Worm (Caenorhabditis elegans) whole organism, young adult: Measurements from ENCODE around the gene pdi-1.

Experiments
- B0035.1 ChIP-seq: sonication (generic microtip); optimal IDR thresholded peaks from 2 replicates; lab custom pipeline; 2016; ENCODE audit warnings: missing genetic modification characterization, mild to moderate bottlenecking, missing compliant biosample characterization, missing genotype, missing genetic modification reagents
- B0336.3 ChIP-seq: fragments of 200-800 bp; sonication (Bioruptor generic); IDR thresholded peaks from 2 replicates; pipeline ENCODE4 v1.3.6; 2022; ENCODE audit warnings: missing genetic modification characterization, missing compliant biosample characterization
- D2030.7 ChIP-seq: fragments of 200-800 bp; sonication (Bioruptor generic); IDR thresholded peaks from 2 replicates; pipeline ENCODE4 v1.3.6; 2022; ENCODE audit warnings: missing genetic modification reagents, missing genetic modification characterization, missing compliant biosample characterization
- F10E7.11 ChIP-seq: sonication (generic microtip); optimal IDR thresholded peaks from 2 replicates; lab custom pipeline; 2017; ENCODE audit warnings: mild to moderate bottlenecking, missing genetic modification characterization, moderate library complexity, missing compliant biosample characterization
- F22D6.2 ChIP-seq: sonication (generic microtip); optimal IDR thresholded peaks from 2 replicates; lab custom pipeline; 2016; ENCODE audit warnings: mild to moderate bottlenecking, missing genetic modification characterization, missing compliant biosample characterization
- F33H1.4 ChIP-seq: fragments of 200-800 bp; sonication (Bioruptor generic); IDR thresholded peaks from 2 replicates; pipeline ENCODE4 v1.3.6; 2022; ENCODE audit warnings: missing genetic modification reagents, missing genetic modification characterization, missing compliant biosample characterization
- F49E8.2 ChIP-seq: sonication (generic microtip); optimal IDR thresholded peaks from 3 replicates; lab custom pipeline; 2017; ENCODE audit warnings: missing genetic modification characterization, mild to moderate bottlenecking, missing compliant biosample characterization, antibody characterized with exemption, moderate library complexity; ENCODE audit not compliant: insufficient read depth
- F57C9.4 ChIP-seq: sonication (generic microtip); optimal IDR thresholded peaks from 2 replicates; lab custom pipeline; 2017; ENCODE audit warnings: mild to moderate bottlenecking, missing genetic modification characterization, missing compliant biosample characterization
- K12H6.12 ChIP-seq: fragments of 200-800 bp; sonication (Bioruptor generic); optimal IDR thresholded peaks from 2 replicates; lab custom pipeline; 2018; ENCODE audit warnings: mild to moderate bottlenecking, missing genetic modification characterization, missing compliant biosample characterization
- Y53F4B.3 ChIP-seq: fragments of 200-800 bp; sonication (Bioruptor generic); IDR thresholded peaks from 2 replicates; pipeline ENCODE4 v1.3.6; 2022; ENCODE audit warnings: missing genetic modification reagents, missing genetic modification characterization, missing compliant biosample characterization
- Y56A3A.18 ChIP-seq: fragments of 200-800 bp; sonication (Bioruptor generic); IDR thresholded peaks from 2 replicates; pipeline ENCODE4 v1.3.6; 2022; ENCODE audit warnings: missing genetic modification reagents, missing genetic modification characterization, missing compliant biosample characterization
- Y79H2A.3 ChIP-seq: fragments of 200-800 bp; sonication (Bioruptor generic); conservative IDR thresholded peaks from 2 replicates; pipeline ENCODE4 v1.3.6; 2022; ENCODE audit warnings: missing genetic modification reagents, missing genetic modification characterization, missing compliant biosample characterization
- aptf-3 ChIP-seq: fragments of 200-800 bp; sonication (Bioruptor generic); IDR thresholded peaks from 2 replicates; pipeline ENCODE4 v1.3.6; 2022; ENCODE audit warnings: missing genetic modification characterization, missing compliant biosample characterization
- ccch-3 ChIP-seq: fragments of 200-800 bp; sonication (Bioruptor generic); optimal IDR thresholded peaks from 2 replicates; lab custom pipeline; 2018; ENCODE audit warnings: mild to moderate bottlenecking, missing genetic modification characterization, missing compliant biosample characterization
- cebp-1 ChIP-seq, 2 experiments: fragments of 200-800 bp in 1 of 2; sonication (Bioruptor generic) in 1 of 2; sonication (generic microtip) in 1 of 2; IDR thresholded peaks in 1 of 2; optimal IDR thresholded peaks in 1 of 2; 2 replicates each; pipeline versions ENCODE4 v1.3.6 to Lab custom; 2017 to 2022; ENCODE audit warnings: missing compliant biosample characterization in 2 of 2, missing genetic modification characterization in 2 of 2, mild to moderate bottlenecking in 1 of 2, missing genetic modification reagents in 1 of 2, moderate library complexity in 1 of 2
- dpl-1 ChIP-seq: fragments of 150-350 bp; optimal IDR thresholded peaks from 2 replicates; lab custom pipeline; 2014; ENCODE audit warnings: missing biosample characterization, missing genetic modification reagents, missing genetic modification characterization
- efl-1 ChIP-seq: fragments of 150-350 bp; optimal IDR thresholded peaks from 2 replicates; lab custom pipeline; 2014; ENCODE audit warnings: missing biosample characterization, missing genetic modification reagents, missing genetic modification characterization
- ekl-4 ChIP-seq: fragments of 200-800 bp; sonication (Bioruptor generic); IDR thresholded peaks from 2 replicates; pipeline ENCODE4 v1.3.6; 2022; ENCODE audit warnings: missing genetic modification reagents, missing genetic modification characterization, missing compliant biosample characterization
- hmg-20 ChIP-seq: fragments of 200-800 bp; sonication (Bioruptor generic); IDR thresholded peaks from 2 replicates; pipeline ENCODE4 v1.3.6; 2022; ENCODE audit warnings: missing genetic modification reagents, missing genetic modification characterization, missing compliant biosample characterization
- lag-1 ChIP-seq: fragments of 200-800 bp; sonication (Bioruptor generic); IDR thresholded peaks from 2 replicates; pipeline ENCODE4 v1.3.6; 2022; ENCODE audit warnings: missing genetic modification reagents, missing genetic modification characterization, missing compliant biosample characterization
- let-526 ChIP-seq: fragments of 200-800 bp; sonication (Bioruptor generic); IDR thresholded peaks from 2 replicates; pipeline ENCODE4 v1.3.6; 2022; ENCODE audit warnings: missing genetic modification reagents, missing genetic modification characterization, missing compliant biosample characterization
- lin-26 ChIP-seq: fragments of 200-800 bp; sonication (Bioruptor generic); IDR thresholded peaks from 2 replicates; pipeline ENCODE4 v1.3.6; 2022; ENCODE audit warnings: missing genetic modification reagents, missing genetic modification characterization, missing compliant biosample characterization
- lin-54 ChIP-seq: fragments of 200-800 bp; sonication (Bioruptor generic); optimal IDR thresholded peaks from 2 replicates; lab custom pipeline; 2018; ENCODE audit warnings: mild to moderate bottlenecking, missing genetic modification characterization, missing compliant biosample characterization
- lir-1 ChIP-seq: fragments of 200-800 bp; sonication (Bioruptor generic); conservative IDR thresholded peaks from 2 replicates; pipeline ENCODE4 v1.3.6; 2022; ENCODE audit warnings: missing genetic modification reagents, missing genetic modification characterization, missing compliant biosample characterization
- lsl-1 ChIP-seq: fragments of 200-800 bp; sonication (Bioruptor generic); optimal IDR thresholded peaks from 2 replicates; lab custom pipeline; 2018; ENCODE audit warnings: mild to moderate bottlenecking, missing genetic modification characterization, moderate library complexity, missing compliant biosample characterization
- madf-6 ChIP-seq: fragments of 200-800 bp; sonication (Bioruptor generic); IDR thresholded peaks from 2 replicates; pipeline ENCODE4 v1.3.6; 2022; ENCODE audit warnings: missing genetic modification reagents, missing genetic modification characterization, missing compliant biosample characterization
- madf-8 ChIP-seq: fragments of 200-800 bp; sonication (Bioruptor generic); conservative IDR thresholded peaks from 2 replicates; pipeline ENCODE4 v1.3.6; 2022; ENCODE audit warnings: missing genetic modification reagents, missing genetic modification characterization, missing compliant biosample characterization
- nfya-2 ChIP-seq: fragments of 200-800 bp; sonication (Bioruptor generic); IDR thresholded peaks from 2 replicates; pipeline ENCODE4 v1.3.6; 2022; ENCODE audit warnings: missing genetic modification reagents, missing genetic modification characterization, missing compliant biosample characterization
- pha-4 ChIP-seq: fragments of 150-350 bp; sonication (generic microtip); optimal IDR thresholded peaks from 2 replicates; lab custom pipeline; 2014; ENCODE audit warnings: missing biosample characterization, missing genetic modification reagents, missing genetic modification characterization
- rcor-1 ChIP-seq: fragments of 200-800 bp; sonication (Bioruptor generic); IDR thresholded peaks from 2 replicates; pipeline ENCODE4 v1.3.6; 2022; ENCODE audit warnings: missing genetic modification reagents, missing genetic modification characterization, missing compliant biosample characterization
- rec-8 ChIP-seq, 2 experiments: sonication (generic microtip); optimal IDR thresholded peaks; 2 replicates each; lab custom pipeline; 2016; ENCODE audit warnings: mild to moderate bottlenecking in 2 of 2, missing genetic modification characterization in 2 of 2, missing genetic modification reagents in 2 of 2, missing genotype in 2 of 2, missing biosample characterization in 1 of 2, missing compliant biosample characterization in 1 of 2, moderate library complexity in 1 of 2
- rpc-1 ChIP-seq, 2 experiments: fragments of 150-350 bp in 1 of 2; sonication (generic microtip) in 1 of 2; optimal IDR thresholded peaks; 2 replicates each; lab custom pipeline; 2014 to 2018; ENCODE audit warnings: missing biosample characterization in 1 of 2, missing genetic modification characterization in 1 of 2, missing genetic modification reagents in 1 of 2, missing genotype in 1 of 2
- sea-2 ChIP-seq: fragments of 200-800 bp; sonication (Bioruptor generic); IDR thresholded peaks from 2 replicates; pipeline ENCODE4 v1.3.6; 2022; ENCODE audit warnings: missing genetic modification characterization, missing compliant biosample characterization
- snpc-1.1 ChIP-seq: sonication (generic microtip); optimal IDR thresholded peaks from 2 replicates; lab custom pipeline; 2017; ENCODE audit warnings: missing genetic modification characterization, mild to moderate bottlenecking, missing compliant biosample characterization, antibody characterized with exemption, moderate library complexity, missing genotype, missing genetic modification reagents; ENCODE audit not compliant: insufficient read depth
- snpc-3.4 ChIP-seq: sonication (generic microtip); optimal IDR thresholded peaks from 2 replicates; lab custom pipeline; 2017; ENCODE audit warnings: missing genetic modification characterization, mild to moderate bottlenecking, missing compliant biosample characterization, antibody characterized with exemption, moderate library complexity, missing genotype, missing genetic modification reagents
- sptf-2 ChIP-seq: fragments of 200-800 bp; sonication (Bioruptor generic); optimal IDR thresholded peaks from 2 replicates; lab custom pipeline; 2018; ENCODE audit warnings: mild to moderate bottlenecking, missing genetic modification characterization, missing compliant biosample characterization
- tbx-9 ChIP-seq: sonication (generic microtip); optimal IDR thresholded peaks from 2 replicates; lab custom pipeline; 2016; ENCODE audit warnings: borderline replicate concordance, missing genetic modification characterization, inconsistent platforms, missing compliant biosample characterization
- unc-130 ChIP-seq: sonication (generic microtip); optimal IDR thresholded peaks from 2 replicates; lab custom pipeline; 2016; ENCODE audit warnings: missing genetic modification reagents, missing genetic modification characterization, missing compliant biosample characterization
- xnd-1 ChIP-seq: sonication (generic microtip); optimal IDR thresholded peaks from 2 replicates; lab custom pipeline; 2016; ENCODE audit warnings: missing genotype, missing genetic modification reagents, missing genetic modification characterization, missing compliant biosample characterization
- zfh-2 ChIP-seq: fragments of 200-800 bp; sonication (Bioruptor generic); conservative IDR thresholded peaks from 2 replicates; pipeline ENCODE4 v1.3.6; 2022; ENCODE audit warnings: missing genetic modification reagents, missing genetic modification characterization, missing compliant biosample characterization
- zim-3 ChIP-seq: sonication (generic microtip); optimal IDR thresholded peaks from 2 replicates; lab custom pipeline; 2017; ENCODE audit warnings: mild to moderate bottlenecking, missing genetic modification characterization, moderate library complexity, missing compliant biosample characterization
- ztf-18 ChIP-seq: sonication (generic microtip); optimal IDR thresholded peaks from 2 replicates; lab custom pipeline; 2016; ENCODE audit warnings: missing genotype, mild to moderate bottlenecking, missing genetic modification characterization, missing compliant biosample characterization

The pdi-1 gene

ce11 chrIII:3726443-3726842 lies 25.2 kb upstream of the pdi-1 start, which contains the start of gene gldi-5:
TSS of gene gldi-5 (minus strand) at chrIII:3726500.
- TF ChIP-seq lag-1 (GFP tag; lab: Robert Waterston, UW) (no peak), hmg-20 (no peak), ztf-18 (no peak), rec-8 (tag; optimal IDR thresholded peaks at IDR 0.05; lab: Kevin White, UChicago) (no peak), lin-54 (GFP tag; lab: Kevin White, UChicago) (peak; percentile 69), nfya-2 (no peak), B0336.3 (GFP tag; lab: Robert Waterston, UW) (no peak), let-526 (GFP tag; lab: Robert Waterston, UW) (no peak), lsl-1 (peak; percentile 83), dpl-1 (GFP tag; lab: Kevin White, UChicago) (peak; percentile 33), cebp-1 (GFP tag; IDR thresholded peaks at IDR 0.05; lab: Robert Waterston, UW) (no peak), cebp-1 (tag; optimal IDR thresholded peaks at IDR 0.05; lab: Kevin White, UChicago) (no peak), F49E8.2 (tag; lab: Kevin White, UChicago) (no peak), ccch-3 (no peak), K12H6.12 (tag; lab: Kevin White, UChicago) (no peak), D2030.7 (GFP tag; lab: Robert Waterston, UW) (0 out of 2 replicates have a peak, but pooled peaks have one; percentile 26), Y79H2A.3 (GFP tag; lab: Robert Waterston, UW) (no peak), zfh-2 (GFP tag; lab: Robert Waterston, UW) (no peak), tbx-9 (tag; lab: Kevin White, UChicago) (no peak), madf-6 (peak; percentile 77), zim-3 (tag; lab: Kevin White, UChicago) (no peak), F33H1.4 (GFP tag; lab: Robert Waterston, UW) (peak; percentile 82), snpc-3.4 (tag; lab: Kevin White, UChicago) (peak; percentile 28), F10E7.11 (tag; lab: Kevin White, UChicago) (no peak), rpc-1 (optimal IDR thresholded peaks at IDR 0.05; lab: Kevin White, UChicago) (no peak), rpc-1 (tag; optimal IDR thresholded peaks at IDR 0.05; lab: Kevin White, UChicago) (no peak), efl-1 (peak; percentile 68), xnd-1 (tag; lab: Kevin White, UChicago) (peak; percentile 45), madf-8 (peak; percentile 46; the same call in 1 of the 2 replicates), aptf-3 (GFP tag; lab: Robert Waterston, UW) (no peak)

ce11 chrIII:3724880-3725279 lies 23.6 kb upstream of the pdi-1 start, which contains the start of gene C14B1.12:
TSS of gene C14B1.12 (minus strand) at chrIII:3724980.
- TF ChIP-seq ekl-4 (peak; percentile 60; the same call in 1 of the 2 replicates), sptf-2 (GFP tag; lab: Kevin White, UChicago) (no peak)

- no peak for TF ChIP-seq lin-26
- TF ChIP-seq B0336.3 (GFP tag; lab: Robert Waterston, UW): no peak
- TF ChIP-seq pha-4: no peak
- no peak for TF ChIP-seq rcor-1
- TF ChIP-seq rpc-1 (optimal IDR thresholded peaks at IDR 0.05; lab: Kevin White, UChicago): no peak
- TF ChIP-seq rpc-1 (tag; optimal IDR thresholded peaks at IDR 0.05; lab: Kevin White, UChicago): no peak
- TF ChIP-seq madf-6: peak; percentile 61; the same call in 1 of the 2 replicates
- TF ChIP-seq lin-54 (GFP tag; lab: Kevin White, UChicago): peak; percentile 63
- no peak for TF ChIP-seq F57C9.4 (tag; lab: Kevin White, UChicago)
- TF ChIP-seq F33H1.4 (GFP tag; lab: Robert Waterston, UW): peak; percentile 54
- no peak for TF ChIP-seq F22D6.2 (tag; lab: Kevin White, UChicago)
- TF ChIP-seq Y53F4B.3 (GFP tag; lab: Robert Waterston, UW): no peak
- TF ChIP-seq unc-130 (GFP tag; lab: Kevin White, UChicago): no peak
- TF ChIP-seq B0035.1 (tag; lab: Kevin White, UChicago): no peak
- no peak for TF ChIP-seq Y56A3A.18 (GFP tag; lab: Robert Waterston, UW)
- TF ChIP-seq madf-8: peak; percentile 60
- no peak for TF ChIP-seq ztf-18
- no peak for TF ChIP-seq sea-2 (GFP tag; lab: Robert Waterston, UW)
- peak; percentile 65 for TF ChIP-seq snpc-3.4 (tag; lab: Kevin White, UChicago)
- peak; percentile 79 for TF ChIP-seq efl-1
- TF ChIP-seq snpc-1.1 (tag; lab: Kevin White, UChicago): no peak
- no peak for TF ChIP-seq lir-1
Measured at ce11 chrIII:3723726-3724125, 22.5 kb upstream of the pdi-1 start.
